Worm (Caenorhabditis elegans) whole organism, L1 larva: ENCODE data around the gene W02D7.12.

Source experiments
- aha-1 ChIP-seq: fragments of 150-350 bp; optimal IDR thresholded peaks from 2 replicates; lab custom pipeline; 2014; ENCODE audit warnings: missing biosample characterization, missing genetic modification characterization
- fos-1 ChIP-seq: fragments of 150-350 bp; optimal IDR thresholded peaks from 2 replicates; lab custom pipeline; 2014; ENCODE audit warnings: missing biosample characterization, missing genetic modification characterization
- sptf-1 ChIP-seq: fragments of 150-350 bp; optimal IDR thresholded peaks from 2 replicates; lab custom pipeline; 2014; ENCODE audit warnings: missing biosample characterization, missing genetic modification characterization

DNA sequence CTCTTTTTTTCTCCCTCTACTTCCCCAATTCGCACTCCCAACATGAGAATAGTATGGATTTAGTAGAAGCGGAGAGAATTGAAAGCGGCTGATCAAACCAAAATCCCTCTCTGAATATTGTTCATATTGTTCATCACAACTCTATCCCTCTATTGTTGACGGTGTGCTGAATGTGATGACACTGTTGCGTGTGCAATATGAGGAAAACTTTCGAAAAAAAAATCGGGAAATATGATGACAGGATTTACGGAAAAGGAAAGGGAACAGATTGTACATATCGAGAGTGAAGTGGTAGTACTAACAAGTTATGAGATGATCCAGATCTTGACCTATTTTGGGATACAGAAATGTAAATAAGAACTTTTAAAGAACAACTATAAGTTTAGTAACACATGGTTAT, 15.4 kb upstream of the W02D7.12 start, which contains the start of gene smex-1:
- no peak for TF ChIP-seq fos-1
- no peak for TF ChIP-seq aha-1
- TF ChIP-seq sptf-1, result no peak
